Worm (Caenorhabditis elegans) whole organism, mixed stage, embryonic: ENCODE results near the gene Y39B6A.43.

ENCODE experiments used
- M03D4.4 ChIP-seq: sonication (generic microtip); optimal IDR thresholded peaks from 2 replicates; lab custom pipeline; 2017; ENCODE audit warnings: mild to moderate bottlenecking, missing genetic modification characterization, missing compliant biosample characterization
- bed-3 ChIP-seq: fragments of 200-800 bp; sonication (Bioruptor generic); optimal IDR thresholded peaks from 3 replicates; lab custom pipeline; 2018; ENCODE audit warnings: mild to moderate bottlenecking, missing genetic modification characterization, moderate library complexity, missing compliant biosample characterization
- blmp-1 ChIP-seq: fragments of 150-350 bp; optimal IDR thresholded peaks from 2 replicates; lab custom pipeline; 2014; ENCODE audit warnings: missing biosample characterization, missing genetic modification characterization
- ceh-43 ChIP-seq: fragments of 200-800 bp; sonication (Bioruptor generic); optimal IDR thresholded peaks from 2 replicates; lab custom pipeline; 2018; ENCODE audit warnings: mild to moderate bottlenecking, missing genetic modification characterization, moderate library complexity, missing compliant biosample characterization
- ces-1 ChIP-seq: fragments of 150-350 bp; optimal IDR thresholded peaks from 2 replicates; lab custom pipeline; 2014; ENCODE audit warnings: missing biosample characterization, missing genetic modification reagents, missing genetic modification characterization
- drap-1 ChIP-seq: fragments of 200-800 bp; sonication (Bioruptor generic); optimal IDR thresholded peaks from 3 replicates; lab custom pipeline; 2018; ENCODE audit warnings: mild to moderate bottlenecking, missing genetic modification characterization, missing compliant biosample characterization
- elt-1 ChIP-seq: sonication (generic microtip); optimal IDR thresholded peaks from 2 replicates; lab custom pipeline; 2017; ENCODE audit warnings: missing genetic modification characterization, mild to moderate bottlenecking, missing compliant biosample characterization, antibody characterized with exemption, moderate library complexity, borderline replicate concordance; ENCODE audit not compliant: insufficient read depth
- elt-3 ChIP-seq: fragments of 150-350 bp; optimal IDR thresholded peaks from 2 replicates; lab custom pipeline; 2014; ENCODE audit warnings: missing biosample characterization, missing genetic modification characterization
- ham-2 ChIP-seq: fragments of 200-800 bp; sonication (Bioruptor generic); optimal IDR thresholded peaks from 2 replicates; lab custom pipeline; 2018; ENCODE audit warnings: mild to moderate bottlenecking, missing genetic modification characterization, missing compliant biosample characterization
- hlh-1 ChIP-seq: fragments of 150-350 bp; optimal IDR thresholded peaks from 2 replicates; lab custom pipeline; 2014; ENCODE audit warnings: missing biosample characterization, missing genetic modification reagents, missing genetic modification characterization
- lin-13 ChIP-seq: fragments of 150-350 bp; optimal IDR thresholded peaks from 2 replicates; lab custom pipeline; 2014; ENCODE audit warnings: missing biosample characterization, missing genetic modification characterization
- mep-1 ChIP-seq: fragments of 150-350 bp; optimal IDR thresholded peaks from 2 replicates; lab custom pipeline; 2017; ENCODE audit warnings: missing biosample characterization, missing genetic modification reagents, missing genetic modification characterization, inconsistent platforms
- mls-2 ChIP-seq: sonication (generic microtip); optimal IDR thresholded peaks from 2 replicates; lab custom pipeline; 2016; ENCODE audit warnings: mild to moderate bottlenecking, missing genetic modification characterization, moderate library complexity, missing compliant biosample characterization
- nhr-2 ChIP-seq: fragments of 150-350 bp; optimal IDR thresholded peaks from 2 replicates; lab custom pipeline; 2014; ENCODE audit warnings: missing biosample characterization, missing genetic modification characterization
- nhr-28 ChIP-seq: fragments of 150-350 bp; optimal IDR thresholded peaks from 2 replicates; lab custom pipeline; 2014; ENCODE audit warnings: missing biosample characterization, missing genetic modification characterization
- pha-4 ChIP-seq: fragments of 150-350 bp; optimal IDR thresholded peaks from 2 replicates; lab custom pipeline; 2018; ENCODE audit warnings: missing biosample characterization, missing genetic modification reagents, missing genetic modification characterization
- sptf-1 ChIP-seq: sonication (generic microtip); optimal IDR thresholded peaks from 2 replicates; lab custom pipeline; 2017; ENCODE audit warnings: mild to moderate bottlenecking, missing genetic modification characterization, moderate library complexity, missing compliant biosample characterization
- unc-120 ChIP-seq: sonication (generic microtip); optimal IDR thresholded peaks from 2 replicates; lab custom pipeline; 2017; ENCODE audit warnings: missing genetic modification characterization, missing compliant biosample characterization; ENCODE audit not compliant: poor library complexity, severe bottlenecking
- zip-8 ChIP-seq: fragments of 150-350 bp; optimal IDR thresholded peaks from 2 replicates; lab custom pipeline; 2014; ENCODE audit warnings: missing biosample characterization, missing genetic modification characterization
- ztf-11 ChIP-seq: fragments of 150-350 bp; optimal IDR thresholded peaks from 2 replicates; lab custom pipeline; 2014; ENCODE audit warnings: missing biosample characterization, missing genetic modification characterization

Gene Y39B6A.43

DNA sequence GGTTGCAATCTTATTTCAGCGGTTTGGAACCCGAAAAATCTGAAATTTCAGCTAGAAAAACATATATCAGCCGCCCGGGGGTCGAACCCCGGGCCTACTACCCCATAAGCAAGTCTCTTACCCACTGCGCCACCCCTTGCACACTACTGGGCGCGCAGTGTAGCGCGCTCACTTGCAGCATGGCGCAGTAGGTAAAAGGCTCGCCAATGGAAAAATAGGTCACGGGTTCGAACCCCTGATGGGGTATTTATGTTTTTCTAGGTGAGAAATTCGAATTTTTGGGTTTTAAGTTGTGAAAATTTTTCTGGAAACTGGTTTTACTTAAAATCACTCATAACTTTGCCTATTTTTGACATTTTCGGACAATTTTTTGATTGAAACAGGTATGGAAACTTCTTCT lies 55.1 kb downstream of the Y39B6A.43 start:
- TF ChIP-seq pha-4 (tag; lab: Kevin White, UChicago) = no peak
- TF ChIP-seq sptf-1 (tag; lab: Kevin White, UChicago) = no peak
- no peak for TF ChIP-seq lin-13
- TF ChIP-seq blmp-1 (tag; lab: Kevin White, UChicago) = no peak
- no peak for TF ChIP-seq ztf-11 (tag; lab: Kevin White, UChicago)
- no peak for TF ChIP-seq ceh-43
- TF ChIP-seq bed-3 (GFP tag; lab: Kevin White, UChicago) = no peak
- TF ChIP-seq drap-1 (GFP tag; lab: Kevin White, UChicago) = no peak
- TF ChIP-seq elt-3 (tag; lab: Kevin White, UChicago) = no peak
- no peak for TF ChIP-seq mep-1 (tag; lab: Kevin White, UChicago)
- TF ChIP-seq ham-2 (GFP tag; lab: Kevin White, UChicago) = no peak
- no peak for TF ChIP-seq nhr-28 (tag; lab: Kevin White, UChicago)
- TF ChIP-seq M03D4.4 (tag; lab: Kevin White, UChicago) = no peak
- no peak for TF ChIP-seq zip-8
- no peak for TF ChIP-seq mls-2 (tag; lab: Kevin White, UChicago)
- TF ChIP-seq ces-1 = no peak
- no peak for TF ChIP-seq elt-1 (tag; lab: Kevin White, UChicago)
- no peak for TF ChIP-seq hlh-1

DNA sequence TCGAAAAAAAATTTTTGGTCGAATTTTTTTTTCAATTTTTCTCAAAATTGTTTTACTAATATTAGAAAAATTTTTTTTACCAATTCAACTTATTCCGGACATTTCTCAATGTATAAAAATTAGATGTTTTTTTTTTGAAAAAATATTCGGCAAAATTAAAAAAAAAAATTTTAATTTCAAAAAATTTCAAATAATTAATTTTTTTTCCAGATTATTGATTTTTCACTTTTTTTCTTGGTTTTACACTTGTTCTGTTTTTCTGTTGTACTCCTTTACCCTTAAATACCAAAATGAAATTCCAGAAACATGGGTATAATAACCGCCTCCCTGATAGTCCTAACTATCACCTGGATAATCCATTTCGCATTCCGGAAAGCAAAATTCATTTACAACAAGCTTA lies 55.9 kb downstream of the Y39B6A.43 start, which contains the start of gene cyp-42A1:
cyp-42A1 (plus strand) TSS at position 301 of the 400 bp plus-strand sequence.
- no peak for TF ChIP-seq unc-120 (tag; lab: Kevin White, UChicago)
- TF ChIP-seq nhr-28 (tag; lab: Kevin White, UChicago) = no peak
- TF ChIP-seq hlh-1 = no peak
- no peak for TF ChIP-seq elt-1 (tag; lab: Kevin White, UChicago)
- no peak for TF ChIP-seq pha-4 (tag; lab: Kevin White, UChicago)
- no peak for TF ChIP-seq nhr-2
- no peak for TF ChIP-seq blmp-1 (tag; lab: Kevin White, UChicago)
